Fruit fly (Drosophila melanogaster) whole organism, embryonic: ENCODE data around the gene Sf3b6.

Experiments used
- ATbp ChIP-seq: fragments of 200-800 bp; sonication (Bioruptor generic); optimal IDR thresholded peaks from 2 replicates; lab custom pipeline; 2017; ENCODE audit warnings: missing biosample characterization, mild to moderate bottlenecking, missing genetic modification characterization, missing genetic modification reagents
- CG10431 ChIP-seq: fragments of 200-800 bp; sonication (Bioruptor generic); optimal IDR thresholded peaks from 3 replicates; lab custom pipeline; 2018; ENCODE audit warnings: missing biosample characterization, mild to moderate bottlenecking, missing genetic modification characterization
- CG10543 ChIP-seq: fragments of 200-800 bp; sonication (Bioruptor generic); optimal IDR thresholded peaks from 3 replicates; lab custom pipeline; 2017; ENCODE audit warnings: missing biosample characterization, mild to moderate bottlenecking, missing genetic modification characterization, moderate library complexity
- CG10565 ChIP-seq: fragments of 200-800 bp; sonication (Bioruptor generic); optimal IDR thresholded peaks from 3 replicates; lab custom pipeline; 2016; ENCODE audit warnings: missing biosample characterization, mild to moderate bottlenecking, missing genetic modification characterization
- CG12071 ChIP-seq: fragments of 200-800 bp; sonication (Bioruptor generic); optimal IDR thresholded peaks from 3 replicates; lab custom pipeline; 2018; ENCODE audit warnings: missing biosample characterization, mild to moderate bottlenecking, missing genetic modification characterization
- CG13894 ChIP-seq: fragments of 200-800 bp; sonication (Bioruptor generic); optimal IDR thresholded peaks from 3 replicates; lab custom pipeline; 2018; ENCODE audit warnings: missing biosample characterization, mild to moderate bottlenecking, missing genetic modification characterization, moderate library complexity
- CG14965 ChIP-seq: fragments of 200-800 bp; sonication (Bioruptor generic); optimal IDR thresholded peaks from 2 replicates; lab custom pipeline; 2016; ENCODE audit warnings: missing biosample characterization, missing genetic modification characterization, borderline replicate concordance
- CG15514 ChIP-seq: fragments of 200-800 bp; sonication (Bioruptor generic); optimal IDR thresholded peaks from 3 replicates; lab custom pipeline; 2017; ENCODE audit warnings: missing biosample characterization, missing genetic modification characterization, mild to moderate bottlenecking, moderate library complexity, missing genetic modification reagents
- CG16863 ChIP-seq: fragments of 200-800 bp; sonication (Bioruptor generic); optimal IDR thresholded peaks from 3 replicates; lab custom pipeline; 2016; ENCODE audit warnings: missing biosample characterization, missing genetic modification characterization
- CG17186 ChIP-seq: fragments of 200-800 bp; sonication (Bioruptor generic); optimal IDR thresholded peaks from 3 replicates; lab custom pipeline; 2017; ENCODE audit warnings: missing biosample characterization, missing genetic modification reagents, missing genetic modification characterization
- CG18599 ChIP-seq: fragments of 200-800 bp; sonication (Bioruptor generic); optimal IDR thresholded peaks from 3 replicates; lab custom pipeline; 2017; ENCODE audit warnings: missing biosample characterization, missing genetic modification characterization, mild to moderate bottlenecking, moderate library complexity, missing genetic modification reagents
- CG2202 ChIP-seq: fragments of 200-800 bp; sonication (Bioruptor generic); optimal IDR thresholded peaks from 2 replicates; lab custom pipeline; 2018; ENCODE audit warnings: missing biosample characterization, mild to moderate bottlenecking, missing genetic modification characterization
- CG3281 ChIP-seq: fragments of 200-800 bp; sonication (Bioruptor generic); optimal IDR thresholded peaks from 3 replicates; lab custom pipeline; 2017; ENCODE audit warnings: missing biosample characterization, mild to moderate bottlenecking, missing genetic modification characterization
- CG3847 ChIP-seq: fragments of 200-800 bp; sonication (Bioruptor generic); IDR thresholded peaks from 2 replicates; pipeline ENCODE4 v1.3.6; 2022; ENCODE audit warnings: missing biosample characterization, missing genetic modification characterization
- CG4282 ChIP-seq: fragments of 200-800 bp; sonication (Bioruptor generic); optimal IDR thresholded peaks from 2 replicates; lab custom pipeline; 2016; ENCODE audit warnings: missing biosample characterization, missing genetic modification characterization
- CG7271 ChIP-seq: fragments of 200-800 bp; sonication (Bioruptor generic); optimal IDR thresholded peaks from 2 replicates; lab custom pipeline; 2018; ENCODE audit warnings: missing biosample characterization, mild to moderate bottlenecking, missing genetic modification characterization, moderate library complexity
- CG9876 ChIP-seq: fragments of 200-800 bp; sonication (Bioruptor generic); optimal IDR thresholded peaks from 2 replicates; lab custom pipeline; 2016; ENCODE audit warnings: missing biosample characterization, missing genetic modification characterization
- Dfd ChIP-seq, 2 experiments: fragments of >200 bp; optimal IDR thresholded peaks; 2 replicates each; lab custom pipeline; 2017; ENCODE audit warnings: missing biosample characterization in 2 of 2, missing genetic modification characterization in 2 of 2
- Dip3 ChIP-seq: fragments of 200-800 bp; sonication (Bioruptor generic); optimal IDR thresholded peaks from 3 replicates; lab custom pipeline; 2016; ENCODE audit warnings: missing biosample characterization, missing genetic modification characterization
- GATAe ChIP-seq: fragments of 200-800 bp; sonication (Bioruptor generic); conservative IDR thresholded peaks from 2 replicates; pipeline ENCODE4 v1.3.6; 2022; ENCODE audit warnings: missing biosample characterization, missing genetic modification characterization
- H2.0 ChIP-seq: fragments of 200-800 bp; sonication (Bioruptor generic); IDR thresholded peaks from 2 replicates; pipeline ENCODE4 v1.3.6; 2022; ENCODE audit warnings: missing biosample characterization, missing genetic modification characterization
- HLH3B ChIP-seq: fragments of 200-800 bp; sonication (Bioruptor generic); IDR thresholded peaks from 2 replicates; pipeline ENCODE4 v1.3.6; 2022; ENCODE audit warnings: missing biosample characterization, missing genetic modification characterization
- HLH4C ChIP-seq: fragments of 200-800 bp; sonication (Bioruptor generic); IDR thresholded peaks from 3 replicates; pipeline ENCODE4 v1.3.6; 2022; ENCODE audit warnings: missing biosample characterization, missing genetic modification characterization; ENCODE audit not compliant: partially characterized antibody
- HmgD ChIP-seq: fragments of 200-800 bp; sonication (Bioruptor generic); optimal IDR thresholded peaks from 3 replicates; lab custom pipeline; 2016; ENCODE audit warnings: missing biosample characterization, missing genetic modification characterization
- Hmx ChIP-seq: fragments of 200-800 bp; sonication (Bioruptor generic); optimal IDR thresholded peaks from 2 replicates; lab custom pipeline; 2016; ENCODE audit warnings: missing biosample characterization, missing genetic modification characterization
- Max ChIP-seq: fragments of 200-800 bp; sonication (Bioruptor generic); optimal IDR thresholded peaks from 2 replicates; lab custom pipeline; 2016; ENCODE audit warnings: missing biosample characterization, mild to moderate bottlenecking, missing genetic modification characterization
- Opbp ChIP-seq: fragments of 200-800 bp; sonication (Bioruptor generic); IDR thresholded peaks from 3 replicates; pipeline ENCODE4 v1.3.6; 2022; ENCODE audit warnings: missing biosample characterization, missing genetic modification characterization; ENCODE audit not compliant: partially characterized antibody
- PHDP ChIP-seq: fragments of 200-800 bp; sonication (Bioruptor generic); optimal IDR thresholded peaks from 3 replicates; lab custom pipeline; 2018; ENCODE audit warnings: missing biosample characterization, mild to moderate bottlenecking, missing genetic modification characterization, moderate library complexity
- Rfx ChIP-seq: fragments of 200-800 bp; sonication (Bioruptor generic); IDR thresholded peaks from 2 replicates; pipeline ENCODE4 v1.3.6; 2022; ENCODE audit warnings: missing biosample characterization, missing genetic modification characterization
- Vsx1 ChIP-seq: fragments of 200-800 bp; sonication (Bioruptor generic); optimal IDR thresholded peaks from 2 replicates; lab custom pipeline; 2017; ENCODE audit warnings: missing biosample characterization, mild to moderate bottlenecking, missing genetic modification characterization, missing genetic modification reagents
- ap ChIP-seq: fragments of 200-800 bp; sonication (Bioruptor generic); IDR thresholded peaks from 2 replicates; pipeline ENCODE4 v1.3.6; 2022; ENCODE audit warnings: missing biosample characterization, missing genetic modification characterization
- bowl ChIP-seq: fragments of 200-800 bp; sonication (Bioruptor generic); IDR thresholded peaks from 2 replicates; pipeline ENCODE4 v1.3.6; 2022; ENCODE audit warnings: missing biosample characterization, missing genetic modification characterization
- btn ChIP-seq: fragments of 200-800 bp; sonication (Bioruptor generic); optimal IDR thresholded peaks from 2 replicates; lab custom pipeline; 2016; ENCODE audit warnings: missing biosample characterization, missing genetic modification characterization
- chn ChIP-seq: fragments of 200-800 bp; sonication (Bioruptor generic); optimal IDR thresholded peaks from 2 replicates; lab custom pipeline; 2016; ENCODE audit warnings: missing biosample characterization, missing genetic modification characterization
- crc ChIP-seq: fragments of 200-800 bp; sonication (Bioruptor generic); optimal IDR thresholded peaks from 2 replicates; lab custom pipeline; 2016; ENCODE audit warnings: missing biosample characterization, missing genetic modification characterization
- crol ChIP-seq: fragments of 200-800 bp; sonication (Bioruptor generic); IDR thresholded peaks from 2 replicates; pipeline ENCODE4 v1.3.6; 2022; ENCODE audit warnings: missing biosample characterization, missing genetic modification characterization
- dysf ChIP-seq: fragments of 200-800 bp; sonication (Bioruptor generic); IDR thresholded peaks from 3 replicates; pipeline ENCODE4 v1.3.6; 2022; ENCODE audit warnings: missing biosample characterization, missing genetic modification characterization
- ems ChIP-seq: fragments of 200-800 bp; sonication (Bioruptor generic); optimal IDR thresholded peaks from 3 replicates; lab custom pipeline; 2016; ENCODE audit warnings: missing biosample characterization, missing genetic modification characterization
- klu ChIP-seq: fragments of 200-800 bp; sonication (Bioruptor generic); IDR thresholded peaks from 2 replicates; pipeline ENCODE4 v1.3.6; 2022; ENCODE audit warnings: missing biosample characterization, missing genetic modification characterization
- lbe ChIP-seq: fragments of 200-800 bp; sonication (Bioruptor generic); optimal IDR thresholded peaks from 2 replicates; lab custom pipeline; 2016; ENCODE audit warnings: missing biosample characterization, mild to moderate bottlenecking, missing genetic modification characterization
- maf-S ChIP-seq: fragments of 200-800 bp; sonication (Bioruptor generic); optimal IDR thresholded peaks from 2 replicates; lab custom pipeline; 2016; ENCODE audit warnings: missing biosample characterization, missing genetic modification characterization
- p53 ChIP-seq: fragments of 200-800 bp; sonication (Bioruptor generic); optimal IDR thresholded peaks from 2 replicates; lab custom pipeline; 2016; ENCODE audit warnings: missing biosample characterization, missing genetic modification characterization
- pfk ChIP-seq: fragments of 200-800 bp; sonication (Bioruptor generic); optimal IDR thresholded peaks from 2 replicates; lab custom pipeline; 2018; ENCODE audit warnings: missing biosample characterization, mild to moderate bottlenecking, missing genetic modification characterization, moderate library complexity
- sens ChIP-seq: fragments of 200-800 bp; sonication (Bioruptor generic); peaks from one replicate; lab custom pipeline; 2016; ENCODE audit warnings: missing biosample characterization, missing genetic modification characterization
- sim ChIP-seq: fragments of 200-800 bp; sonication (Bioruptor generic); IDR thresholded peaks from 2 replicates; pipeline ENCODE4 v1.3.6; 2022; ENCODE audit warnings: missing biosample characterization, missing genetic modification characterization
- sr ChIP-seq: fragments of 200-800 bp; sonication (Bioruptor generic); IDR thresholded peaks from 3 replicates; pipeline ENCODE4 v1.3.6; 2022; ENCODE audit warnings: missing biosample characterization, missing genetic modification characterization
- stc ChIP-seq: fragments of 200-800 bp; sonication (Bioruptor generic); IDR thresholded peaks from 2 replicates; pipeline ENCODE4 v1.3.6; 2022; ENCODE audit warnings: missing biosample characterization, missing genetic modification characterization
- sug ChIP-seq: fragments of 200-800 bp; optimal IDR thresholded peaks from 2 replicates; lab custom pipeline; 2019; ENCODE audit warnings: missing biosample characterization, mild to moderate bottlenecking, missing genetic modification characterization, moderate library complexity
- tap ChIP-seq: fragments of 200-800 bp; optimal IDR thresholded peaks from 3 replicates; lab custom pipeline; 2019; ENCODE audit warnings: missing biosample characterization, mild to moderate bottlenecking, missing genetic modification characterization, moderate library complexity
- toy ChIP-seq: fragments of 200-800 bp; sonication (Bioruptor generic); IDR thresholded peaks from 2 replicates; pipeline ENCODE4 v1.3.6; 2022; ENCODE audit warnings: missing biosample characterization, missing genetic modification characterization
- twi ChIP-seq: fragments of 200-800 bp; optimal IDR thresholded peaks from 2 replicates; lab custom pipeline; 2019; ENCODE audit warnings: missing biosample characterization, mild to moderate bottlenecking, missing genetic modification characterization, moderate library complexity
- vvl ChIP-seq: fragments of 200-800 bp; sonication (Bioruptor generic); IDR thresholded peaks from 2 replicates; pipeline ENCODE4 v1.3.6; 2022; ENCODE audit warnings: missing biosample characterization, missing genetic modification characterization

The Sf3b6 gene

dm6 chr3L:6220187-6220586, 27.2 kb upstream of the Sf3b6 start, which contains the start of gene CG33946 (continued):
- TF ChIP-seq CG7271 (tag; lab: Kevin White, UChicago) (no peak), CG10431 (GFP tag; lab: Kevin White, UChicago) (no peak), Opbp (GFP tag; lab: Robert Waterston, UW) (no peak), p53 (GFP tag; lab: Kevin White, UChicago) (no peak), HLH3B (0 out of 2 replicates have a peak, but pooled peaks have one; percentile 42), HLH4C (no peak), Vsx1 (no peak), Dip3 (no peak), ATbp (GFP tag; lab: Kevin White, UChicago) (no peak), CG14965 (no peak), vvl (GFP tag; lab: Robert Waterston, UW) (no peak), sug (no peak), btn (no peak), CG18599 (GFP tag; lab: Kevin White, UChicago) (no peak), CG16863 (GFP tag; lab: Kevin White, UChicago) (no peak), stc (peak; percentile 61), H2.0 (GFP tag; lab: Robert Waterston, UW) (peak; percentile 36; the same call in 1 of the 2 replicates), CG17186 (no peak), twi (tag; lab: Kevin White, UChicago) (no peak), sr (no peak), Max (GFP tag; lab: Kevin White, UChicago) (no peak), tap (no peak), Rfx (GFP tag; lab: Robert Waterston, UW) (peak; percentile 30; the same call in 1 of the 2 replicates), crol (no peak), Dfd (GFP tag; optimal IDR thresholded peaks at IDR 0.05; lab: Kevin White, UChicago) (no peak), toy (GFP tag; lab: Robert Waterston, UW) (no peak), CG2202 (tag; lab: Kevin White, UChicago) (no peak), CG9876 (GFP tag; lab: Kevin White, UChicago) (no peak), HmgD (GFP tag; lab: Kevin White, UChicago) (no peak), chn (GFP tag; lab: Kevin White, UChicago) (peak; percentile 33), lbe (GFP tag; lab: Kevin White, UChicago) (no peak), CG12071 (GFP tag; lab: Kevin White, UChicago) (no peak), CG3847 (no peak), dysf (peak; percentile 24; the same call in 1 of the 3 replicates), sens (GFP tag; lab: Kevin White, UChicago) (peak; percentile 88), CG3281 (no peak), CG4282 (GFP tag; lab: Kevin White, UChicago) (no peak), GATAe (no peak), PHDP (tag; lab: Kevin White, UChicago) (no peak), CG10543 (GFP tag; lab: Kevin White, UChicago) (no peak), CG10565 (GFP tag; lab: Kevin White, UChicago) (no peak), Hmx (no peak), sim (GFP tag; lab: Robert Waterston, UW) (no peak), CG13894 (no peak), pfk (GFP tag; lab: Kevin White, UChicago) (no peak), maf-S (no peak), CG15514 (no peak), ems (GFP tag; lab: Kevin White, UChicago) (peak; percentile 47), ap (GFP tag; lab: Robert Waterston, UW) (no peak), klu (GFP tag; lab: Robert Waterston, UW) (0 out of 2 replicates have a peak, but pooled peaks have one; percentile 15), crc (GFP tag; lab: Kevin White, UChicago) (no peak), bowl (no peak)
